Worm (Caenorhabditis elegans) whole organism, L2 larva: ENCODE data around the gene H41C03.2.

Source experiments
- C34F6.9 ChIP-seq: fragments of 150-350 bp; optimal IDR thresholded peaks from 2 replicates; lab custom pipeline; 2014; ENCODE audit warnings: missing biosample characterization, missing genetic modification characterization
- F13H6.1 ChIP-seq: sonication (generic microtip); optimal IDR thresholded peaks from 2 replicates; lab custom pipeline; 2016; ENCODE audit warnings: missing genetic modification characterization, missing compliant biosample characterization
- R02D3.7 ChIP-seq: fragments of 150-350 bp; optimal IDR thresholded peaks from 2 replicates; lab custom pipeline; 2014; ENCODE audit warnings: missing biosample characterization, missing genetic modification characterization
- Y55F3AM.14 ChIP-seq: fragments of 200-800 bp; sonication (Bioruptor generic); optimal IDR thresholded peaks from 2 replicates; lab custom pipeline; 2018; ENCODE audit warnings: mild to moderate bottlenecking, missing genetic modification characterization, missing compliant biosample characterization
- ZK546.5 ChIP-seq: sonication (generic microtip); optimal IDR thresholded peaks from 2 replicates; lab custom pipeline; 2017; ENCODE audit warnings: missing biosample characterization, missing genetic modification characterization
- alr-1 ChIP-seq: fragments of 150-350 bp; optimal IDR thresholded peaks from 2 replicates; lab custom pipeline; 2014; ENCODE audit warnings: missing biosample characterization, missing genetic modification characterization
- aly-2 ChIP-seq: fragments of 150-350 bp; optimal IDR thresholded peaks from 2 replicates; lab custom pipeline; 2014; ENCODE audit warnings: missing biosample characterization, missing genetic modification characterization
- blmp-1 ChIP-seq: sonication (generic microtip); optimal IDR thresholded peaks from 2 replicates; lab custom pipeline; 2017; ENCODE audit warnings: missing genetic modification characterization, mild to moderate bottlenecking, missing compliant biosample characterization, antibody characterized with exemption, moderate library complexity; ENCODE audit not compliant: insufficient read depth
- ceh-16 ChIP-seq: fragments of 150-350 bp; optimal IDR thresholded peaks from 2 replicates; lab custom pipeline; 2014; ENCODE audit warnings: missing biosample characterization, missing genetic modification characterization
- crh-2 ChIP-seq: sonication (generic microtip); optimal IDR thresholded peaks from 2 replicates; lab custom pipeline; 2017; ENCODE audit warnings: missing biosample characterization, missing genetic modification characterization
- dmd-4 ChIP-seq: sonication (generic microtip); optimal IDR thresholded peaks from 2 replicates; lab custom pipeline; 2017; ENCODE audit warnings: missing biosample characterization, missing genetic modification characterization
- elt-1 ChIP-seq: fragments of 150-350 bp; optimal IDR thresholded peaks from 2 replicates; lab custom pipeline; 2014; ENCODE audit warnings: missing biosample characterization, missing genetic modification characterization
- fos-1 ChIP-seq: fragments of 150-350 bp; optimal IDR thresholded peaks from 2 replicates; lab custom pipeline; 2014; ENCODE audit warnings: missing biosample characterization, missing genetic modification characterization
- lin-11 ChIP-seq: fragments of 150-350 bp; sonication (generic microtip); optimal IDR thresholded peaks from 2 replicates; lab custom pipeline; 2014; ENCODE audit warnings: missing biosample characterization, missing genetic modification characterization, inconsistent platforms, mixed read lengths
- lin-13 ChIP-seq: fragments of 150-350 bp; optimal IDR thresholded peaks from 2 replicates; lab custom pipeline; 2014; ENCODE audit warnings: missing biosample characterization, missing genetic modification reagents, missing genetic modification characterization
- lsy-2 ChIP-seq, 2 experiments: fragments of 150-350 bp in 1 of 2; sonication (generic microtip) in 1 of 2; optimal IDR thresholded peaks; 2 replicates each; lab custom pipeline; 2014 to 2017; ENCODE audit warnings: missing biosample characterization in 2 of 2, missing genetic modification characterization in 2 of 2
- mbf-1 ChIP-seq: sonication (generic microtip); optimal IDR thresholded peaks from 2 replicates; lab custom pipeline; 2017; ENCODE audit warnings: missing biosample characterization, missing genetic modification characterization
- nhr-10 ChIP-seq: sonication (generic microtip); optimal IDR thresholded peaks from 2 replicates; lab custom pipeline; 2017; ENCODE audit warnings: missing biosample characterization, missing genetic modification characterization
- nhr-12 ChIP-seq: fragments of 150-350 bp; optimal IDR thresholded peaks from 2 replicates; lab custom pipeline; 2014; ENCODE audit warnings: missing biosample characterization, missing genetic modification characterization
- nhr-129 ChIP-seq: fragments of 150-350 bp; optimal IDR thresholded peaks from 2 replicates; lab custom pipeline; 2014; ENCODE audit warnings: missing biosample characterization, missing genetic modification characterization
- nhr-21 ChIP-seq: fragments of 150-350 bp; optimal IDR thresholded peaks from 2 replicates; lab custom pipeline; 2014; ENCODE audit warnings: missing biosample characterization, missing genetic modification characterization
- nhr-23 ChIP-seq: fragments of 150-350 bp; optimal IDR thresholded peaks from 2 replicates; lab custom pipeline; 2014; ENCODE audit warnings: missing biosample characterization, missing genetic modification reagents, missing genetic modification characterization
- nhr-237 ChIP-seq: fragments of 150-350 bp; optimal IDR thresholded peaks from 2 replicates; lab custom pipeline; 2014; ENCODE audit warnings: missing biosample characterization, missing genetic modification characterization
- nhr-25 ChIP-seq: fragments of 150-350 bp; sonication (generic microtip); optimal IDR thresholded peaks from 3 replicates; lab custom pipeline; 2014; ENCODE audit warnings: missing biosample characterization, missing genetic modification characterization
- nhr-6 ChIP-seq: fragments of 150-350 bp; optimal IDR thresholded peaks from 2 replicates; lab custom pipeline; 2014; ENCODE audit warnings: missing biosample characterization, missing genetic modification characterization
- nhr-77 ChIP-seq: fragments of 150-350 bp; optimal IDR thresholded peaks from 2 replicates; lab custom pipeline; 2014; ENCODE audit warnings: missing biosample characterization, missing genetic modification characterization
- peb-1 ChIP-seq: fragments of 150-350 bp; optimal IDR thresholded peaks from 2 replicates; lab custom pipeline; 2014; ENCODE audit warnings: missing biosample characterization, missing genetic modification characterization
- sem-4 ChIP-seq: fragments of 150-350 bp; optimal IDR thresholded peaks from 2 replicates; lab custom pipeline; 2014; ENCODE audit warnings: missing biosample characterization, missing genetic modification reagents, missing genetic modification characterization
- skn-1 ChIP-seq: sonication (generic microtip); optimal IDR thresholded peaks from 2 replicates; lab custom pipeline; 2017; ENCODE audit warnings: missing biosample characterization, missing genetic modification characterization
- sma-3 ChIP-seq: sonication (generic microtip); optimal IDR thresholded peaks from 2 replicates; lab custom pipeline; 2016; ENCODE audit warnings: missing genetic modification reagents, missing genetic modification characterization, missing compliant biosample characterization
- sma-9 ChIP-seq, 2 experiments: fragments of 150-350 bp in 1 of 2; sonication (generic microtip) in 1 of 2; optimal IDR thresholded peaks; 2 replicates each; lab custom pipeline; 2014 to 2016; ENCODE audit warnings: missing genetic modification characterization in 2 of 2, mild to moderate bottlenecking in 1 of 2, missing biosample characterization in 1 of 2, missing compliant biosample characterization in 1 of 2, missing genetic modification reagents in 1 of 2, moderate library complexity in 1 of 2
- unc-55 ChIP-seq: fragments of 150-350 bp; sonication (generic microtip); optimal IDR thresholded peaks from 3 replicates; lab custom pipeline; 2014; ENCODE audit warnings: missing biosample characterization, missing genetic modification reagents, missing genetic modification characterization
- ztf-11 ChIP-seq: sonication (generic microtip); optimal IDR thresholded peaks from 2 replicates; lab custom pipeline; 2017; ENCODE audit warnings: missing biosample characterization, missing genetic modification characterization
- ztf-4 ChIP-seq: fragments of 150-350 bp; optimal IDR thresholded peaks from 2 replicates; lab custom pipeline; 2014; ENCODE audit warnings: missing biosample characterization, missing genetic modification characterization

Gene H41C03.2

ce11 chrII:5835146-5835545 is 16.8 kb downstream of the H41C03.2 start:
- TF ChIP-seq nhr-129 = no peak
- no peak for TF ChIP-seq F13H6.1 (tag; lab: Kevin White, UChicago)

ce11 chrII:5833136-5833535 is 18.8 kb downstream of the H41C03.2 start, which contains the start of gene gtap-1:
gtap-1 (minus strand) TSS chrII:5833236.
- TF ChIP-seq nhr-25 (tag; lab: Kevin White, UChicago) (no peak), sma-9 (GFP tag; optimal IDR thresholded peaks at IDR 0.05; lab: Kevin White, UChicago) (no peak), sma-9 (tag; optimal IDR thresholded peaks at IDR 0.05; lab: Kevin White, UChicago) (no peak), lsy-2 (tag; optimal IDR thresholded peaks at IDR 0.05; lab: Kevin White, UChicago) (no peak), sem-4 (tag; lab: Kevin White, UChicago) (no peak), ztf-11 (no peak), Y55F3AM.14 (GFP tag; lab: Kevin White, UChicago) (no peak), ceh-16 (tag; lab: Kevin White, UChicago) (no peak), nhr-21 (no peak), C34F6.9 (tag; lab: Kevin White, UChicago) (no peak), skn-1 (tag; lab: Kevin White, UChicago) (no peak), lin-13 (GFP tag; lab: Kevin White, UChicago) (no peak), peb-1 (tag; lab: Kevin White, UChicago) (no peak), F13H6.1 (tag; lab: Kevin White, UChicago) (no peak), nhr-6 (tag; lab: Kevin White, UChicago) (no peak), sma-3 (GFP tag; lab: Kevin White, UChicago) (no peak), nhr-23 (tag; lab: Kevin White, UChicago) (no peak), dmd-4 (tag; lab: Kevin White, UChicago) (no peak), elt-1 (tag; lab: Kevin White, UChicago) (no peak), mbf-1 (no peak)

ce11 chrII:5831373-5831772 is 20.5 kb downstream of the H41C03.2 start:
- TF ChIP-seq fos-1 (tag; lab: Kevin White, UChicago) (no peak), nhr-10 (tag; lab: Kevin White, UChicago) (no peak), nhr-25 (tag; lab: Kevin White, UChicago) (no peak)

- TF ChIP-seq ztf-4 = no peak
- TF ChIP-seq nhr-77 (tag; lab: Kevin White, UChicago) = no peak
- peak; percentile 47 for TF ChIP-seq fos-1 (tag; lab: Kevin White, UChicago)
These were observed 21.9 kb downstream of the H41C03.2 start, which contains the start of gene col-74 for ce11 chrII:5829940-5830424. col-74 (plus strand) TSS chrII:5830374.

- TF ChIP-seq sma-9 (GFP tag; optimal IDR thresholded peaks at IDR 0.05; lab: Kevin White, UChicago) = no peak
- no peak for TF ChIP-seq sma-9 (tag; optimal IDR thresholded peaks at IDR 0.05; lab: Kevin White, UChicago)
- no peak for TF ChIP-seq aly-2 (tag; lab: Kevin White, UChicago)
- no peak for TF ChIP-seq F13H6.1 (tag; lab: Kevin White, UChicago)
- TF ChIP-seq sem-4 (tag; lab: Kevin White, UChicago) = no peak
- no peak for TF ChIP-seq R02D3.7 (tag; lab: Kevin White, UChicago)
- no peak for TF ChIP-seq fos-1 (tag; lab: Kevin White, UChicago)
- TF ChIP-seq ZK546.5 = no peak
These were observed 23.4 kb downstream of the H41C03.2 start, which contains the start of gene ZK1248.11 for ce11 chrII:5828486-5828885. ZK1248.11 (minus strand) TSS chrII:5828586.

- peak; percentile 8 for TF ChIP-seq sma-3 (GFP tag; lab: Kevin White, UChicago)
- no peak for TF ChIP-seq Y55F3AM.14 (GFP tag; lab: Kevin White, UChicago)
- no peak for TF ChIP-seq ztf-4
- no peak for TF ChIP-seq alr-1
- TF ChIP-seq blmp-1 = peak; percentile 26
These were observed 24.5 kb downstream of the H41C03.2 start, which contains the start of gene tbc-2 for ce11 chrII:5827364-5827763. tbc-2 (minus strand) TSS chrII:5827443.

ce11 chrII:5820282-5820762 is 31.6 kb downstream of the H41C03.2 start, which contains the start of gene ehs-1:
ehs-1 (plus strand) TSS chrII:5820712.
- TF ChIP-seq nhr-237 (tag; lab: Kevin White, UChicago) (no peak), lin-11 (tag; lab: Kevin White, UChicago) (no peak), ZK546.5 (no peak), sma-9 (GFP tag; optimal IDR thresholded peaks at IDR 0.05; lab: Kevin White, UChicago) (no peak), sma-9 (tag; optimal IDR thresholded peaks at IDR 0.05; lab: Kevin White, UChicago) (no peak), Y55F3AM.14 (GFP tag; lab: Kevin White, UChicago) (no peak), nhr-129 (peak; percentile 5), lsy-2 (tag; optimal IDR thresholded peaks at IDR 0.05; lab: Kevin White, UChicago) (peak in 1 of 2 experiments; percentile 31), lin-13 (GFP tag; lab: Kevin White, UChicago) (no peak), elt-1 (tag; lab: Kevin White, UChicago) (no peak), crh-2 (tag; lab: Kevin White, UChicago) (peak; percentile 36), C34F6.9 (tag; lab: Kevin White, UChicago) (peak; percentile 24), nhr-12 (tag; lab: Kevin White, UChicago) (no peak), unc-55 (peak; percentile 40)
